Worm (Caenorhabditis elegans) whole organism, young adult: Measurements from ENCODE around the gene Y60A3A.19.
A peak's percentile ranks its signal among the peaks of the same experiment; 100 is the strongest.

Experiments
- F37B4.10 ChIP-seq: fragments of 200-800 bp; sonication (Bioruptor generic); IDR thresholded peaks from 2 replicates; pipeline ENCODE4 v1.3.6; 2022; ENCODE audit warnings: missing genetic modification characterization, missing compliant biosample characterization
- F52B5.7 ChIP-seq: sonication (generic microtip); optimal IDR thresholded peaks from 2 replicates; lab custom pipeline; 2016; ENCODE audit warnings: mild to moderate bottlenecking, missing genetic modification characterization, missing compliant biosample characterization
- K11D2.4 ChIP-seq: fragments of 200-800 bp; sonication (Bioruptor generic); IDR thresholded peaks from 2 replicates; pipeline ENCODE4 v1.3.6; 2022; ENCODE audit warnings: missing genetic modification reagents, missing genetic modification characterization, missing compliant biosample characterization
- Y79H2A.3 ChIP-seq: fragments of 200-800 bp; sonication (Bioruptor generic); conservative IDR thresholded peaks from 2 replicates; pipeline ENCODE4 v1.3.6; 2022; ENCODE audit warnings: missing genetic modification reagents, missing genetic modification characterization, missing compliant biosample characterization
- akir-1 ChIP-seq: fragments of 200-800 bp; sonication (Bioruptor generic); optimal IDR thresholded peaks from 2 replicates; lab custom pipeline; 2018; ENCODE audit warnings: mild to moderate bottlenecking, missing genetic modification characterization, moderate library complexity, missing compliant biosample characterization
- aptf-2 ChIP-seq: fragments of 200-800 bp; sonication (Bioruptor generic); conservative IDR thresholded peaks from 2 replicates; pipeline ENCODE4 v1.3.6; 2022; ENCODE audit warnings: missing genetic modification reagents, missing genetic modification characterization, missing compliant biosample characterization
- aptf-3 ChIP-seq: fragments of 200-800 bp; sonication (Bioruptor generic); IDR thresholded peaks from 2 replicates; pipeline ENCODE4 v1.3.6; 2022; ENCODE audit warnings: missing genetic modification characterization, missing compliant biosample characterization
- bed-1 ChIP-seq: fragments of 200-800 bp; sonication (Bioruptor generic); IDR thresholded peaks from 2 replicates; pipeline ENCODE4 v1.3.6; 2022; ENCODE audit warnings: missing genetic modification reagents, missing genetic modification characterization, missing compliant biosample characterization
- cebp-1 ChIP-seq, 2 experiments: fragments of 200-800 bp in 1 of 2; sonication (Bioruptor generic) in 1 of 2; sonication (generic microtip) in 1 of 2; IDR thresholded peaks in 1 of 2; optimal IDR thresholded peaks in 1 of 2; 2 replicates each; pipeline versions ENCODE4 v1.3.6 to Lab custom; 2017 to 2022; ENCODE audit warnings: missing compliant biosample characterization in 2 of 2, missing genetic modification characterization in 2 of 2, mild to moderate bottlenecking in 1 of 2, missing genetic modification reagents in 1 of 2, moderate library complexity in 1 of 2
- ceh-58 ChIP-seq: fragments of 200-800 bp; sonication (Bioruptor generic); IDR thresholded peaks from 2 replicates; pipeline ENCODE4 v1.3.6; 2022; ENCODE audit warnings: missing genetic modification characterization, missing compliant biosample characterization
- dox-1 ChIP-seq: fragments of 200-800 bp; sonication (Bioruptor generic); IDR thresholded peaks from 2 replicates; pipeline ENCODE4 v1.3.6; 2022; ENCODE audit warnings: missing genetic modification reagents, missing genetic modification characterization, missing compliant biosample characterization
- egl-44 ChIP-seq: fragments of 200-800 bp; sonication (Bioruptor generic); IDR thresholded peaks from 2 replicates; pipeline ENCODE4 v1.3.6; 2022; ENCODE audit warnings: missing genetic modification reagents, missing genetic modification characterization, missing compliant biosample characterization
- ets-4 ChIP-seq: fragments of 200-800 bp; sonication (Bioruptor generic); optimal IDR thresholded peaks from 2 replicates; lab custom pipeline; 2018; ENCODE audit warnings: mild to moderate bottlenecking, missing genetic modification characterization, missing compliant biosample characterization
- hlh-26 ChIP-seq: fragments of 200-800 bp; sonication (Bioruptor generic); conservative IDR thresholded peaks from 2 replicates; pipeline ENCODE4 v1.3.6; 2022; ENCODE audit warnings: missing genetic modification reagents, missing genetic modification characterization, missing compliant biosample characterization
- hmg-20 ChIP-seq: fragments of 200-800 bp; sonication (Bioruptor generic); IDR thresholded peaks from 2 replicates; pipeline ENCODE4 v1.3.6; 2022; ENCODE audit warnings: missing genetic modification reagents, missing genetic modification characterization, missing compliant biosample characterization
- lin-26 ChIP-seq: fragments of 200-800 bp; sonication (Bioruptor generic); IDR thresholded peaks from 2 replicates; pipeline ENCODE4 v1.3.6; 2022; ENCODE audit warnings: missing genetic modification reagents, missing genetic modification characterization, missing compliant biosample characterization
- lin-40 ChIP-seq: sonication (generic microtip); optimal IDR thresholded peaks from 2 replicates; lab custom pipeline; 2016; ENCODE audit warnings: missing genetic modification characterization, mild to moderate bottlenecking, missing compliant biosample characterization, missing genotype, missing genetic modification reagents
- lin-54 ChIP-seq: fragments of 200-800 bp; sonication (Bioruptor generic); optimal IDR thresholded peaks from 2 replicates; lab custom pipeline; 2018; ENCODE audit warnings: mild to moderate bottlenecking, missing genetic modification characterization, missing compliant biosample characterization
- lir-1 ChIP-seq: fragments of 200-800 bp; sonication (Bioruptor generic); conservative IDR thresholded peaks from 2 replicates; pipeline ENCODE4 v1.3.6; 2022; ENCODE audit warnings: missing genetic modification reagents, missing genetic modification characterization, missing compliant biosample characterization
- madf-6 ChIP-seq: fragments of 200-800 bp; sonication (Bioruptor generic); IDR thresholded peaks from 2 replicates; pipeline ENCODE4 v1.3.6; 2022; ENCODE audit warnings: missing genetic modification reagents, missing genetic modification characterization, missing compliant biosample characterization
- mcd-1 ChIP-seq: fragments of 200-800 bp; sonication (Bioruptor generic); IDR thresholded peaks from 2 replicates; pipeline ENCODE4 v1.3.6; 2022; ENCODE audit warnings: missing genetic modification reagents, missing genetic modification characterization, missing compliant biosample characterization
- mel-28 ChIP-seq: sonication (generic microtip); optimal IDR thresholded peaks from 2 replicates; lab custom pipeline; 2016; ENCODE audit warnings: borderline replicate concordance, mild to moderate bottlenecking, missing genetic modification characterization, missing compliant biosample characterization
- mes-4 ChIP-seq: sonication (generic microtip); optimal IDR thresholded peaks from 2 replicates; lab custom pipeline; 2016; ENCODE audit warnings: missing genotype, missing genetic modification characterization, missing compliant biosample characterization
- mxl-1 ChIP-seq: sonication (generic microtip); optimal IDR thresholded peaks from 2 replicates; lab custom pipeline; 2016; ENCODE audit warnings: missing genetic modification characterization, missing compliant biosample characterization
- nfya-1 ChIP-seq: sonication (generic microtip); optimal IDR thresholded peaks from 2 replicates; lab custom pipeline; 2017; ENCODE audit warnings: antibody characterized with exemption, missing compliant biosample characterization, missing genetic modification characterization, borderline replicate concordance; ENCODE audit not compliant: insufficient read depth
- nfya-2 ChIP-seq: fragments of 200-800 bp; sonication (Bioruptor generic); IDR thresholded peaks from 2 replicates; pipeline ENCODE4 v1.3.6; 2022; ENCODE audit warnings: missing genetic modification reagents, missing genetic modification characterization, missing compliant biosample characterization
- nhr-120 ChIP-seq: fragments of 200-800 bp; sonication (Bioruptor generic); IDR thresholded peaks from 2 replicates; pipeline ENCODE4 v1.3.6; 2022; ENCODE audit warnings: missing genetic modification characterization, missing compliant biosample characterization
- nhr-179 ChIP-seq: sonication (generic microtip); optimal IDR thresholded peaks from 2 replicates; lab custom pipeline; 2016; ENCODE audit warnings: mild to moderate bottlenecking, missing genetic modification characterization, missing compliant biosample characterization
- nhr-90 ChIP-seq: sonication (generic microtip); optimal IDR thresholded peaks from 2 replicates; lab custom pipeline; 2016; ENCODE audit warnings: missing genotype, mild to moderate bottlenecking, missing genetic modification characterization, missing compliant biosample characterization
- pha-4 ChIP-seq: fragments of 150-350 bp; sonication (generic microtip); optimal IDR thresholded peaks from 2 replicates; lab custom pipeline; 2014; ENCODE audit warnings: missing biosample characterization, missing genetic modification reagents, missing genetic modification characterization
- repo-1 ChIP-seq: sonication (generic microtip); optimal IDR thresholded peaks from 2 replicates; lab custom pipeline; 2017; ENCODE audit warnings: mild to moderate bottlenecking, missing genetic modification characterization, missing compliant biosample characterization
- rpc-1 ChIP-seq, 2 experiments: fragments of 150-350 bp in 1 of 2; sonication (generic microtip) in 1 of 2; optimal IDR thresholded peaks; 2 replicates each; lab custom pipeline; 2014 to 2018; ENCODE audit warnings: missing biosample characterization in 1 of 2, missing genetic modification characterization in 1 of 2, missing genetic modification reagents in 1 of 2, missing genotype in 1 of 2
- snpc-1.1 ChIP-seq: sonication (generic microtip); optimal IDR thresholded peaks from 2 replicates; lab custom pipeline; 2017; ENCODE audit warnings: missing genetic modification characterization, mild to moderate bottlenecking, missing compliant biosample characterization, antibody characterized with exemption, moderate library complexity, missing genotype, missing genetic modification reagents; ENCODE audit not compliant: insufficient read depth
- unc-130 ChIP-seq: sonication (generic microtip); optimal IDR thresholded peaks from 2 replicates; lab custom pipeline; 2016; ENCODE audit warnings: missing genetic modification reagents, missing genetic modification characterization, missing compliant biosample characterization

The Y60A3A.19 gene

ce11 chrV:19949721-19950120, 33.4 kb downstream of the Y60A3A.19 start, which contains the start of gene Y60A3A.8:
Y60A3A.8 (plus strand) TSS chrV:19949978.
- peak; percentile 77 for TF ChIP-seq cebp-1 (GFP tag; IDR thresholded peaks at IDR 0.05; lab: Robert Waterston, UW)
- peak; percentile 81 for TF ChIP-seq cebp-1 (tag; optimal IDR thresholded peaks at IDR 0.05; lab: Kevin White, UChicago)

DNA sequence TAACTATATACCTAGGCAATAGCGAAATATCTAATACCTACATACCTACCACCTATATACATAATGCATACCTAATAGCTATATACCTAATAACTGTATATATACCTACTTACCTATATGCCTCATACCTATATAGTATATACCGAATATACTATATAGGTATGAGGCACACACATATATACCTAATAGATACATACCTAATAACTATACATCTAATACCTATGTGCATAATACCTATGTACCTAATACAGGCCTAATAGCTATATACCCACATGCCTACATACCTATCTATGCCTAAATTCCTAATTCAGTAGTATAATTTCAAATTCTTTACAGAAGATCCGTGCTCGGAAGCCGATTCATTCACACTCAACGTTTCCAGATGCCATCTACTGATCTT, 38.1 kb downstream of the Y60A3A.19 start:
- TF ChIP-seq F37B4.10 (GFP tag; lab: Robert Waterston, UW) (no peak), cebp-1 (GFP tag; IDR thresholded peaks at IDR 0.05; lab: Robert Waterston, UW) (no peak), cebp-1 (tag; optimal IDR thresholded peaks at IDR 0.05; lab: Kevin White, UChicago) (no peak), snpc-1.1 (no peak), mcd-1 (GFP tag; lab: Robert Waterston, UW) (no peak), akir-1 (GFP tag; lab: Kevin White, UChicago) (no peak), nfya-2 (GFP tag; lab: Robert Waterston, UW) (no peak), lir-1 (GFP tag; lab: Robert Waterston, UW) (no peak), F52B5.7 (tag; lab: Kevin White, UChicago) (no peak)

- TF ChIP-seq mel-28 (tag; lab: Kevin White, UChicago) = no peak
- TF ChIP-seq nfya-1 (tag; lab: Kevin White, UChicago) = no peak
- TF ChIP-seq Y79H2A.3 (GFP tag; lab: Robert Waterston, UW) = no peak
- TF ChIP-seq repo-1 (tag; lab: Kevin White, UChicago) = no peak
- TF ChIP-seq mes-4 = no peak
- no peak for TF ChIP-seq bed-1
- no peak for TF ChIP-seq nhr-90 (tag; lab: Kevin White, UChicago)
- TF ChIP-seq ets-4 (GFP tag; lab: Kevin White, UChicago) = no peak
- no peak for TF ChIP-seq rpc-1 (optimal IDR thresholded peaks at IDR 0.05; lab: Kevin White, UChicago)
- TF ChIP-seq rpc-1 (tag; optimal IDR thresholded peaks at IDR 0.05; lab: Kevin White, UChicago) = no peak
- no peak for TF ChIP-seq hlh-26
- no peak for TF ChIP-seq dox-1 (GFP tag; lab: Robert Waterston, UW)
- no peak for TF ChIP-seq mcd-1 (GFP tag; lab: Robert Waterston, UW)
- no peak for TF ChIP-seq nhr-179 (tag; lab: Kevin White, UChicago)
- TF ChIP-seq lin-54 = no peak
- no peak for TF ChIP-seq K11D2.4 (GFP tag; lab: Robert Waterston, UW)
- TF ChIP-seq, all 124 proteins: peak for 0
Measured at ce11 chrV:19955171-19955570, 38.8 kb downstream of the Y60A3A.19 start, which contains the start of gene abhd-3.1. abhd-3.1 (plus strand) TSS chrV:19955488.

ce11 chrV:19958744-19959143, 42.4 kb downstream of the Y60A3A.19 start, which contains the start of gene srh-172:
srh-172 (plus strand) TSS chrV:19959044.
- TF ChIP-seq lin-26 (GFP tag; lab: Robert Waterston, UW) (no peak), aptf-2 (no peak), mxl-1 (tag; lab: Kevin White, UChicago) (no peak), aptf-3 (no peak), pha-4 (no peak)

DNA sequence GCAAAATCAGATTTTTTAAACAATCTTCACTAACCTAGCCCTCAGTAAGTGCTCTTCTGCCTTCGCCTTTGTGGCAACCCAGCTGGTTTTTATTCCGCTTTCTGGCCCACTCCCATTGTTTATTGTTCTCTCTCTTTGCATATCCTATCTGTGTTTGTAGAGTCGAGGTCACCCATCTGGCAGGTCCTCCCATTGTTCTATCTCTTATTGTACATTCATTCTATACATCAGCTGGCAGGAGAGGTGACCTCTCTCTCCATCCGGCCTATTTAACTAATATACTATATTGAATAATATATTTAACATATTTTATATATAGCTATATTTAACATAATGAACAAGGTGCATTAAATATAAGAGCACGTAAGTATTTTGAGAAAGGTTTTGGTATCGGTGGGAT, 45.6 kb downstream of the Y60A3A.19 start:
- TF ChIP-seq ceh-58 (GFP tag; lab: Robert Waterston, UW) (no peak), lin-40 (tag; lab: Kevin White, UChicago) (no peak), egl-44 (no peak), hmg-20 (GFP tag; lab: Robert Waterston, UW) (no peak), madf-6 (GFP tag; lab: Robert Waterston, UW) (no peak), unc-130 (GFP tag; lab: Kevin White, UChicago) (no peak), nhr-120 (GFP tag; lab: Robert Waterston, UW) (no peak), nfya-1 (tag; lab: Kevin White, UChicago) (no peak)
